Worm (Caenorhabditis elegans): ENCODE measurements around the gene Y54G2A.7.

DNA sequence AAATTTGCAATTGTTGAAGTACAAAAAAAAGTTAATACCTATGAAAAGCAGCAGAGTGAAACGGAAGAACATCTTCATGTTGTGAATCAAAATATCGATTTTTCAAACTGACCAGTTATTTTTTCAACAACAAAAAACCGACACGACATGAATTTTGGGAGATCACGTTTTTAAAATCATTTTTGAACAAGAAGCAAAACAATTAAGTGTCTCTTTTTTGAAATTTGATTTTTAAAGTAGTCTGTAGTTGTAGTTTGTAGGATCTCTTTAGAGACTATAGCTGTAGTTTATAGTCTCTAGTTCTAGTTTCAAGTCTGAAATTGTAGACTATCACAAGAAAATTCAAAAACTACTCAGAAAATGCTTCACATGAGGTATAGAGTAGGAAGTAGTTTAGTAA is 5.5 kb downstream of the Y54G2A.7 start, which contains the start of gene Y54G2A.15:
- TF ChIP-seq eyg-1 (tag; optimal IDR thresholded peaks at IDR 0.05) (no peak), unc-42 (tag; optimal IDR thresholded peaks at IDR 0.05) (no peak), dve-1 (tag; optimal IDR thresholded peaks at IDR 0.05) (no peak)

All from whole organism, late embryonic.